Fruit fly (Drosophila melanogaster) S2 (cell line): ENCODE results near the gene Eig71Eb.

Experiments used
- CG8478 ChIP-seq: fragments of >200 bp; optimal IDR thresholded peaks from 2 replicates; lab custom pipeline; 2018
- CTCF ChIP-seq, 2 experiments: fragments of >200 bp; optimal IDR thresholded peaks; 2 replicates each; lab custom pipeline; 2018

- no peak for TF ChIP-seq CG8478 (lab: Kevin White, UChicago)
- TF ChIP-seq CTCF (optimal IDR thresholded peaks at IDR 0.05; lab: Kevin White, UChicago) = no peak
These were observed 14.6 kb downstream of the Eig71Eb start for dm6 chr3L:15664199-15664794.
